Fruit fly (Drosophila melanogaster): ENCODE results near the gene Pkc98E.
A peak's percentile ranks its signal among the peaks of the same experiment; 100 is the strongest.

The Pkc98E gene

DNA sequence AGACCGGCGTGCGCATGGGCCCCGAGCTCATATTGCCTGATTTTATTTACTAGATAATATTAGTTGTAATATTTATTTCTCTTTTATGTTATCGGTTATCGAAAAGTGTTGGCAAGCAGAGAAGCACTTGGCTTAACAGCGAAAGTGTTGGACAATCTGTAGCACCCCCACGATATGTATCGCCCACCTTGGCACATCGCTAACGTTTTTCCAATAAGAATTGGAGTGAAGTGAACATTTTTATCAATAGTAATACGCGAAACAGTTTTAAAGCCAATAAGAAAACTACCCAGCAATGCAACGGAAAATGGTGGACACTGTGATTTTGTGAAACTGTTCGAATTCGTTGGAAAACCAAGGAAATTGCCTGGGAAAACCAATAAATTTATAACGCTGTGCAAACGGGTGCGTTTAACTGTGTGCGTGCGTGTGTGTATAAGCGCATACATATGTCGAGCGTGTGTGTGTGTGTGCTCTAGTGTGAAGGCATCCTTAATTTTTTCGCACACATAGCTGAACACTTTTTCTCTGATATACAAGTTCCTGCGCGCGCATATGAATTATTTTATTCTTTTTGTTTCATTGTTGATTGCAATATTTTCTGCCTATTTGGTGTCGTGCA lies at the start of gene Pkc98E, which contains the start of gene Slu7:
TSS of gene Pkc98E (plus strand) at position 197 of the 622 bp plus-strand sequence.
TSS of gene Slu7 (minus strand) at position 112 of the 622 bp plus-strand sequence.
- TF ChIP-seq CG3995 (GFP tag; optimal IDR thresholded peaks at IDR 0.05) (peak; percentile 47), Chrac-16 (GFP tag; optimal IDR thresholded peaks at IDR 0.05) (peak; percentile 43), sens-2 (GFP tag; IDR thresholded peaks at IDR 0.05) (no peak), CG4328 (GFP tag; optimal IDR thresholded peaks at IDR 0.05) (peak; percentile 15), Fer3 (tag; optimal IDR thresholded peaks at IDR 0.05) (peak; percentile 51), Dek (tag; optimal IDR thresholded peaks at IDR 0.05) (peak; percentile 26), CG4730 (GFP tag; IDR thresholded peaks at IDR 0.05) (no peak), lilli (GFP tag; optimal IDR thresholded peaks at IDR 0.05) (peak; percentile 70), HLH3B (GFP tag; IDR thresholded peaks at IDR 0.05) (0 out of 2 replicates have a peak, but pooled peaks have one; percentile 29), NK7.1 (GFP tag; optimal IDR thresholded peaks at IDR 0.05) (no peak), CG3281 (GFP tag; optimal IDR thresholded peaks at IDR 0.05) (peak; percentile 48), CG4424 (GFP tag; optimal IDR thresholded peaks at IDR 0.05) (peak; percentile 43), Tbp (GFP tag; optimal IDR thresholded peaks at IDR 0.05) (no peak), CG11456 (GFP tag; IDR thresholded peaks at IDR 0.05) (peak; percentile 74), eve (GFP tag; optimal IDR thresholded peaks at IDR 0.05) (no peak), CG3065 (GFP tag; optimal IDR thresholded peaks at IDR 0.05) (no peak), CG9609 (GFP tag; optimal IDR thresholded peaks at IDR 0.05) (peak; percentile 71), CG17385 (GFP tag; optimal IDR thresholded peaks at IDR 0.05) (peak; percentile 58), CG2875 (GFP tag; optimal IDR thresholded peaks at IDR 0.05) (no peak), CG12299 (tag; optimal IDR thresholded peaks at IDR 0.05) (peak; percentile 22), Oaz (GFP tag; IDR thresholded peaks at IDR 0.05) (no peak), Xbp1 (GFP tag; optimal IDR thresholded peaks at IDR 0.05) (peak; percentile 66), CG31365 (tag; optimal IDR thresholded peaks at IDR 0.05) (no peak), run (tag; optimal IDR thresholded peaks at IDR 0.05) (no peak), org-1 (GFP tag; optimal IDR thresholded peaks at IDR 0.05) (no peak), gt (GFP tag; IDR thresholded peaks at IDR 0.05) (no peak), CG12942 (GFP tag; optimal IDR thresholded peaks at IDR 0.05) (peak; percentile 66), hbn (GFP tag; IDR thresholded peaks at IDR 0.05; ENCODE audit: partially characterized antibody) (peak; percentile 82), rib (GFP tag; IDR thresholded peaks at IDR 0.05) (peak; percentile 74; the same call in 1 of the 2 replicates), usp (GFP tag; optimal IDR thresholded peaks at IDR 0.05) (no peak), Ptx1 (GFP tag; IDR thresholded peaks at IDR 0.05) (peak; percentile 57), CG32532 (GFP tag; IDR thresholded peaks at IDR 0.05) (peak; percentile 74; the same call in 1 of the 2 replicates), wor (GFP tag; IDR thresholded peaks at IDR 0.05) (no peak), H15 (GFP tag; IDR thresholded peaks at IDR 0.05) (peak; percentile 47; the same call in 1 of the 3 replicates), CG3847 (GFP tag; IDR thresholded peaks at IDR 0.05) (peak; percentile 92), C15 (GFP tag; IDR thresholded peaks at IDR 0.05) (no peak), h (optimal IDR thresholded peaks at IDR 0.05) (no peak), pho (GFP tag; optimal IDR thresholded peaks at IDR 0.05) (peak; percentile 68), CG7745 (tag; optimal IDR thresholded peaks at IDR 0.05) (peak; percentile 80), Taf1 (GFP tag; IDR thresholded peaks at IDR 0.05) (no peak), dysf (GFP tag; IDR thresholded peaks at IDR 0.05) (0 out of 3 replicates have a peak, but pooled peaks have one; percentile 27), Stat92E (GFP tag; optimal IDR thresholded peaks at IDR 0.05) (peak in 1 of 3 experiments; percentile 28), ewg (GFP tag; optimal IDR thresholded peaks at IDR 0.05) (peak; percentile 71), Nf-YA (GFP tag; IDR thresholded peaks at IDR 0.05) (no peak), chm (GFP tag; IDR thresholded peaks at IDR 0.05) (peak; percentile 22; the same call in 1 of the 2 replicates), Rx (GFP tag; IDR thresholded peaks at IDR 0.05) (no peak), chif (GFP tag; optimal IDR thresholded peaks at IDR 0.05) (peak; percentile 43 to 56), CG17612 (GFP tag; IDR thresholded peaks at IDR 0.05) (no peak), Dip2 (GFP tag; IDR thresholded peaks at IDR 0.05) (no peak), gsb (GFP tag; IDR thresholded peaks at IDR 0.05) (no peak), al (GFP tag; IDR thresholded peaks at IDR 0.05) (peak; percentile 48; the same call in 1 of the 2 replicates), CG14667 (GFP tag; IDR thresholded peaks at IDR 0.05) (0 out of 2 replicates have a peak, but pooled peaks have one; percentile 12)
